Worm (Caenorhabditis elegans) whole organism, L1 larva: ENCODE measurements around the gene glrx-21.
A peak's percentile ranks its signal among the peaks of the same experiment; 100 is the strongest.

ENCODE experiments used
- C16A3.4 ChIP-seq: fragments of 150-350 bp; optimal IDR thresholded peaks from 2 replicates; lab custom pipeline; 2014; ENCODE audit warnings: missing biosample characterization, missing genetic modification characterization
- C34B4.2 ChIP-seq: sonication (generic microtip); optimal IDR thresholded peaks from 2 replicates; lab custom pipeline; 2017; ENCODE audit warnings: mild to moderate bottlenecking, missing genetic modification characterization, missing compliant biosample characterization
- F16B12.6 ChIP-seq: fragments of 150-350 bp; optimal IDR thresholded peaks from 2 replicates; lab custom pipeline; 2014; ENCODE audit warnings: missing biosample characterization, missing genetic modification characterization
- Y116A8C.19 ChIP-seq: sonication (generic microtip); optimal IDR thresholded peaks from 2 replicates; lab custom pipeline; 2016; ENCODE audit warnings: missing compliant biosample characterization, missing genetic modification characterization, borderline replicate concordance
- aha-1 ChIP-seq: fragments of 150-350 bp; optimal IDR thresholded peaks from 2 replicates; lab custom pipeline; 2014; ENCODE audit warnings: missing biosample characterization, missing genetic modification characterization
- aly-2 ChIP-seq: fragments of 150-350 bp; optimal IDR thresholded peaks from 2 replicates; lab custom pipeline; 2014; ENCODE audit warnings: missing biosample characterization, missing genetic modification characterization
- ama-1 ChIP-seq: fragments of 150-350 bp; optimal IDR thresholded peaks from 2 replicates; lab custom pipeline; 2014
- blmp-1 ChIP-seq: fragments of 150-350 bp; optimal IDR thresholded peaks from 2 replicates; lab custom pipeline; 2014; ENCODE audit warnings: missing biosample characterization, missing genetic modification characterization
- ceh-82 ChIP-seq, 3 experiments: fragments of 150-350 bp in 1 of 3; sonication (generic microtip) in 2 of 3; optimal IDR thresholded peaks; 2 replicates each; lab custom pipeline; 2014 to 2017; ENCODE audit warnings: missing biosample characterization in 3 of 3, missing genetic modification characterization in 3 of 3
- ceh-90 ChIP-seq: sonication (generic microtip); optimal IDR thresholded peaks from 2 replicates; lab custom pipeline; 2016; ENCODE audit warnings: missing genetic modification characterization, missing compliant biosample characterization
- ces-1 ChIP-seq: fragments of 150-350 bp; optimal IDR thresholded peaks from 2 replicates; lab custom pipeline; 2014; ENCODE audit warnings: missing biosample characterization, missing genetic modification reagents, missing genetic modification characterization
- dpl-1 ChIP-seq, 3 experiments: fragments of 150-350 bp in 2 of 3; sonication (generic microtip) in 1 of 3; optimal IDR thresholded peaks; 2 replicates each; lab custom pipeline; 2014 to 2017; ENCODE audit warnings: missing biosample characterization in 3 of 3, missing genetic modification characterization in 3 of 3, missing genetic modification reagents in 3 of 3
- efl-1 ChIP-seq, 4 experiments: fragments of 150-350 bp; optimal IDR thresholded peaks in 3 of 4; peaks in 1 of 4; 1 replicate in 1 of 4; 2 replicates in 3 of 4; lab custom pipeline; 2014; ENCODE audit warnings: missing biosample characterization in 2 of 4, missing genetic modification characterization in 2 of 4, missing genetic modification reagents in 2 of 4
- efl-3 ChIP-seq: fragments of 200-800 bp; sonication (Bioruptor generic); optimal IDR thresholded peaks from 2 replicates; lab custom pipeline; 2018; ENCODE audit warnings: mild to moderate bottlenecking, missing genetic modification characterization, missing compliant biosample characterization
- egl-13 ChIP-seq: sonication (generic microtip); optimal IDR thresholded peaks from 2 replicates; lab custom pipeline; 2016; ENCODE audit warnings: missing genotype, missing genetic modification reagents, missing genetic modification characterization, missing compliant biosample characterization
- elt-2 ChIP-seq: sonication (generic microtip); optimal IDR thresholded peaks from 2 replicates; lab custom pipeline; 2016; ENCODE audit warnings: missing genetic modification characterization, mild to moderate bottlenecking, inconsistent platforms, missing compliant biosample characterization, missing genetic modification reagents
- fkh-8 ChIP-seq: sonication (generic microtip); optimal IDR thresholded peaks from 2 replicates; lab custom pipeline; 2016; ENCODE audit warnings: mild to moderate bottlenecking, missing genetic modification characterization, missing compliant biosample characterization
- hlh-17 ChIP-seq: fragments of 200-800 bp; sonication (Bioruptor generic); optimal IDR thresholded peaks from 2 replicates; lab custom pipeline; 2018; ENCODE audit warnings: missing genetic modification characterization, mild to moderate bottlenecking, missing compliant biosample characterization, moderate library complexity, borderline replicate concordance
- hlh-4 ChIP-seq: sonication (generic microtip); optimal IDR thresholded peaks from 2 replicates; lab custom pipeline; 2016; ENCODE audit warnings: mild to moderate bottlenecking, missing genetic modification characterization, missing compliant biosample characterization
- irx-1 ChIP-seq: sonication (generic microtip); optimal IDR thresholded peaks from 2 replicates; lab custom pipeline; 2016; ENCODE audit warnings: missing genetic modification characterization, missing compliant biosample characterization
- isw-1 ChIP-seq: fragments of 200-800 bp; sonication (Bioruptor generic); IDR thresholded peaks from 2 replicates; pipeline ENCODE4 v1.3.6; 2022; ENCODE audit warnings: missing genetic modification characterization, missing compliant biosample characterization
- lin-13 ChIP-seq: fragments of 150-350 bp; optimal IDR thresholded peaks from 2 replicates; lab custom pipeline; 2014; ENCODE audit warnings: missing biosample characterization, missing genetic modification reagents, missing genetic modification characterization
- lin-14 ChIP-seq: fragments of 200-800 bp; sonication (Bioruptor generic); optimal IDR thresholded peaks from 2 replicates; lab custom pipeline; 2018; ENCODE audit warnings: mild to moderate bottlenecking, missing genetic modification characterization, moderate library complexity, missing compliant biosample characterization
- lin-15B ChIP-seq: fragments of 150-350 bp; sonication (generic microtip); optimal IDR thresholded peaks from 3 replicates; lab custom pipeline; 2014; ENCODE audit warnings: missing biosample characterization, missing genetic modification characterization
- lin-35 ChIP-seq, 2 experiments: fragments of 150-350 bp; optimal IDR thresholded peaks; 2 replicates each; lab custom pipeline; 2014; ENCODE audit warnings: missing biosample characterization in 2 of 2, missing genetic modification characterization in 2 of 2, missing genetic modification reagents in 2 of 2
- lin-39 ChIP-seq: fragments of 150-350 bp; optimal IDR thresholded peaks from 2 replicates; lab custom pipeline; 2014; ENCODE audit warnings: missing biosample characterization, missing genetic modification reagents, missing genetic modification characterization
- lir-3 ChIP-seq: sonication (generic microtip); optimal IDR thresholded peaks from 2 replicates; lab custom pipeline; 2016; ENCODE audit warnings: mild to moderate bottlenecking, missing genetic modification characterization, moderate library complexity, missing compliant biosample characterization; ENCODE audit not compliant: poor library complexity
- mdl-1 ChIP-seq, 2 experiments: fragments of 150-350 bp; optimal IDR thresholded peaks; 2 replicates each; lab custom pipeline; 2014 to 2017; ENCODE audit warnings: missing biosample characterization in 2 of 2, missing genetic modification characterization in 2 of 2, inconsistent platforms in 1 of 2
- mef-2 ChIP-seq: fragments of 150-350 bp; optimal IDR thresholded peaks from 2 replicates; lab custom pipeline; 2014; ENCODE audit warnings: missing biosample characterization, missing genetic modification characterization
- mep-1 ChIP-seq: fragments of 150-350 bp; optimal IDR thresholded peaks from 2 replicates; lab custom pipeline; 2014; ENCODE audit warnings: missing biosample characterization, missing genetic modification characterization
- nhr-19 ChIP-seq: fragments of 200-800 bp; sonication (Bioruptor generic); conservative IDR thresholded peaks from 2 replicates; pipeline ENCODE4 v1.3.6; 2022; ENCODE audit warnings: missing genetic modification characterization, missing compliant biosample characterization
- nhr-20 ChIP-seq: sonication (generic microtip); optimal IDR thresholded peaks from 2 replicates; lab custom pipeline; 2016; ENCODE audit warnings: mild to moderate bottlenecking, missing genetic modification characterization, missing compliant biosample characterization
- nhr-28 ChIP-seq: fragments of 150-350 bp; optimal IDR thresholded peaks from 2 replicates; lab custom pipeline; 2014; ENCODE audit warnings: missing biosample characterization, missing genetic modification characterization
- nhr-47 ChIP-seq: sonication (generic microtip); optimal IDR thresholded peaks from 2 replicates; lab custom pipeline; 2016; ENCODE audit warnings: mild to moderate bottlenecking, missing genetic modification characterization, moderate library complexity, missing compliant biosample characterization
- nhr-71 ChIP-seq: sonication (generic microtip); optimal IDR thresholded peaks from 2 replicates; lab custom pipeline; 2016; ENCODE audit warnings: mild to moderate bottlenecking, missing genetic modification characterization, moderate library complexity, missing compliant biosample characterization
- nhr-76 ChIP-seq: sonication (generic microtip); optimal IDR thresholded peaks from 2 replicates; lab custom pipeline; 2017; ENCODE audit warnings: missing biosample characterization, missing genetic modification characterization
- nhr-77 ChIP-seq: fragments of 150-350 bp; optimal IDR thresholded peaks from 2 replicates; lab custom pipeline; 2014; ENCODE audit warnings: missing biosample characterization, missing genetic modification characterization
- nhr-90 ChIP-seq: sonication (generic microtip); optimal IDR thresholded peaks from 2 replicates; lab custom pipeline; 2016; ENCODE audit warnings: mild to moderate bottlenecking, missing genetic modification characterization, missing compliant biosample characterization; ENCODE audit not compliant: poor library complexity
- pag-3 ChIP-seq: sonication (generic microtip); optimal IDR thresholded peaks from 2 replicates; lab custom pipeline; 2017; ENCODE audit warnings: missing genetic modification characterization, mild to moderate bottlenecking, missing compliant biosample characterization, antibody characterized with exemption, borderline replicate concordance; ENCODE audit not compliant: insufficient read depth
- pax-3 ChIP-seq: fragments of 200-800 bp; sonication (Bioruptor generic); optimal IDR thresholded peaks from 2 replicates; lab custom pipeline; 2018; ENCODE audit warnings: mild to moderate bottlenecking, missing genetic modification characterization, moderate library complexity, missing compliant biosample characterization
- rnt-1 ChIP-seq: sonication (generic microtip); optimal IDR thresholded peaks from 2 replicates; lab custom pipeline; 2016; ENCODE audit warnings: mild to moderate bottlenecking, missing genetic modification characterization, moderate library complexity, missing compliant biosample characterization
- snpc-4 ChIP-seq: fragments of 150-350 bp; optimal IDR thresholded peaks from 2 replicates; lab custom pipeline; 2014; ENCODE audit warnings: missing biosample characterization, missing genetic modification characterization
- snu-23 ChIP-seq: sonication (generic microtip); optimal IDR thresholded peaks from 2 replicates; lab custom pipeline; 2016; ENCODE audit warnings: missing genetic modification characterization, missing compliant biosample characterization
- sptf-1 ChIP-seq: fragments of 150-350 bp; optimal IDR thresholded peaks from 2 replicates; lab custom pipeline; 2014; ENCODE audit warnings: missing biosample characterization, missing genetic modification characterization
- tbx-2 ChIP-seq: sonication (generic microtip); optimal IDR thresholded peaks from 2 replicates; lab custom pipeline; 2016; ENCODE audit warnings: missing genetic modification characterization, missing compliant biosample characterization
- unc-30 ChIP-seq: sonication (generic microtip); optimal IDR thresholded peaks from 2 replicates; lab custom pipeline; 2017; ENCODE audit warnings: missing biosample characterization, missing genetic modification characterization
- unc-62 ChIP-seq: fragments of 150-350 bp; optimal IDR thresholded peaks from 2 replicates; lab custom pipeline; 2014; ENCODE audit warnings: missing biosample characterization, missing genetic modification reagents, missing genetic modification characterization
- unc-98 ChIP-seq: fragments of 200-800 bp; sonication (Bioruptor generic); IDR thresholded peaks from 2 replicates; pipeline ENCODE4 v1.3.6; 2022; ENCODE audit warnings: missing genetic modification characterization, missing compliant biosample characterization
- vab-15 ChIP-seq: sonication (generic microtip); optimal IDR thresholded peaks from 2 replicates; lab custom pipeline; 2017; ENCODE audit warnings: missing genotype, mild to moderate bottlenecking, missing genetic modification characterization, missing compliant biosample characterization
- xbp-1 ChIP-seq: sonication (generic microtip); optimal IDR thresholded peaks from 2 replicates; lab custom pipeline; 2016; ENCODE audit warnings: missing genetic modification characterization, missing compliant biosample characterization
- ztf-11 ChIP-seq, 2 experiments: sonication (generic microtip); optimal IDR thresholded peaks; 2 replicates each; lab custom pipeline; 2016 to 2017; ENCODE audit warnings: missing genetic modification characterization in 2 of 2, missing biosample characterization in 1 of 2, missing compliant biosample characterization in 1 of 2
- ztf-4 ChIP-seq: fragments of 150-350 bp; optimal IDR thresholded peaks from 2 replicates; lab custom pipeline; 2014; ENCODE audit warnings: missing biosample characterization, missing genetic modification characterization

Gene glrx-21

ce11 chrIII:5308278-5308677 is 37.6 kb downstream of the glrx-21 start, which contains the start of gene mog-3 (continued):
- peak; percentile 30 for TF ChIP-seq Y116A8C.19 (tag; lab: Kevin White, UChicago)
- TF ChIP-seq aha-1 (tag; lab: Kevin White, UChicago) = no peak
- TF ChIP-seq nhr-28 (tag; lab: Kevin White, UChicago) = no peak
- peak; percentile 74 for TF ChIP-seq fkh-8 (tag; lab: Kevin White, UChicago)
- TF ChIP-seq C16A3.4 (tag; lab: Kevin White, UChicago) = peak; percentile 40
- no peak for TF ChIP-seq sptf-1 (tag; lab: Kevin White, UChicago)
- peak; percentile 83 for TF ChIP-seq nhr-71 (tag; lab: Kevin White, UChicago)
- peak; percentile 81 for TF ChIP-seq nhr-90 (tag; lab: Kevin White, UChicago)
- TF ChIP-seq F16B12.6 = no peak
- TF ChIP-seq aly-2 (tag; lab: Kevin White, UChicago) = no peak
- TF ChIP-seq lin-35 (GFP tag; optimal IDR thresholded peaks at IDR 0.05; lab: Kevin White, UChicago) = peak; percentile 91 to 96
- peak; percentile 17 for TF ChIP-seq elt-2 (tag; lab: Kevin White, UChicago)
- TF ChIP-seq unc-62 (GFP tag; lab: Kevin White, UChicago) = no peak
- TF ChIP-seq ceh-90 = peak; percentile 90
- TF ChIP-seq tbx-2 (tag; lab: Kevin White, UChicago) = peak; percentile 84
- no peak for TF ChIP-seq nhr-76 (tag; lab: Kevin White, UChicago)
- TF ChIP-seq lin-15B (tag; lab: Kevin White, UChicago) = peak; percentile 7
- TF ChIP-seq nhr-19 = peak; percentile 69
- TF ChIP-seq ces-1 (GFP tag; lab: Kevin White, UChicago) = no peak
- peak; percentile 73 for TF ChIP-seq snu-23 (GFP tag; lab: Kevin White, UChicago)
- TF ChIP-seq unc-98 (GFP tag; lab: Robert Waterston, UW) = peak; percentile 66; the same call in 1 of the 2 replicates
- peak; percentile 88 to 93 (median 93) for TF ChIP-seq dpl-1 (GFP tag; optimal IDR thresholded peaks at IDR 0.05; lab: Kevin White, UChicago)
- peak; percentile 55 for TF ChIP-seq pag-3 (tag; lab: Kevin White, UChicago)
- peak; percentile 72 for TF ChIP-seq irx-1 (tag; lab: Kevin White, UChicago)
- TF ChIP-seq efl-1 (optimal IDR thresholded peaks at IDR 0.05; lab: Kevin White, UChicago) = peak; percentile 61 to 94
- TF ChIP-seq efl-1 (GFP tag; optimal IDR thresholded peaks at IDR 0.05 in 1 of 2; lab: Kevin White, UChicago) = peak; percentile 93 to 99
- peak; percentile 23 for TF ChIP-seq ztf-4 (tag; lab: Kevin White, UChicago)
- peak; percentile 49 for TF ChIP-seq efl-3 (GFP tag; lab: Kevin White, UChicago)
- no peak for TF ChIP-seq nhr-77
- peak; percentile 58 for TF ChIP-seq lin-14
- TF ChIP-seq nhr-47 (tag; lab: Kevin White, UChicago) = peak; percentile 83
- peak; percentile 11 to 66 (median 11) for TF ChIP-seq ceh-82 (tag; optimal IDR thresholded peaks at IDR 0.05; lab: Kevin White, UChicago)
- TF ChIP-seq unc-30 (tag; lab: Kevin White, UChicago) = no peak
- TF ChIP-seq vab-15 = peak; percentile 55
- no peak for TF ChIP-seq C34B4.2
- no peak for TF ChIP-seq ama-1 (lab: Kevin White, UChicago)
- TF ChIP-seq lin-13 (GFP tag; lab: Kevin White, UChicago) = peak; percentile 29
- TF ChIP-seq blmp-1 (tag; lab: Kevin White, UChicago) = peak; percentile 47
- peak in 1 of 2 experiments; percentile 32 for TF ChIP-seq mdl-1 (tag; optimal IDR thresholded peaks at IDR 0.05; lab: Kevin White, UChicago)
- TF ChIP-seq ztf-11 (tag; optimal IDR thresholded peaks at IDR 0.05; lab: Kevin White, UChicago) = peak in 1 of 2 experiments; percentile 80
- no peak for TF ChIP-seq hlh-4 (tag; lab: Kevin White, UChicago)
- TF ChIP-seq snpc-4 (tag; lab: Kevin White, UChicago) = peak; percentile 21
- TF ChIP-seq isw-1 = peak; percentile 65
- TF ChIP-seq rnt-1 (tag; lab: Kevin White, UChicago) = peak; percentile 98
- TF ChIP-seq lin-39 (tag; lab: Kevin White, UChicago) = peak; percentile 27
- peak; percentile 69 for TF ChIP-seq nhr-20 (tag; lab: Kevin White, UChicago)
- peak; percentile 77 for TF ChIP-seq pax-3 (tag; lab: Kevin White, UChicago)
- peak; percentile 74 for TF ChIP-seq mep-1
- no peak for TF ChIP-seq mef-2 (tag; lab: Kevin White, UChicago)
- peak; percentile 90 for TF ChIP-seq lir-3
- TF ChIP-seq egl-13 = peak; percentile 74
- no peak for TF ChIP-seq hlh-17 (GFP tag; lab: Kevin White, UChicago)
- peak; percentile 69 for TF ChIP-seq xbp-1 (tag; lab: Kevin White, UChicago)
- TF ChIP-seq, all 84 proteins: peak for 46
